Worm (Caenorhabditis elegans): ENCODE measurements around the gene Y39G8B.10.

ce11 chrII:13962319-13962718 lies 20.6 kb downstream of the Y39G8B.10 start, which contains the start of gene rpi-1:
- no peak for TF ChIP-seq elt-3 (tag; optimal IDR thresholded peaks at IDR 0.05)
- no peak for TF ChIP-seq nhr-23 (tag; optimal IDR thresholded peaks at IDR 0.05)
- no peak for TF ChIP-seq unc-39 (tag; optimal IDR thresholded peaks at IDR 0.05)
- TF ChIP-seq lin-13 (GFP tag; optimal IDR thresholded peaks at IDR 0.05), result no peak
- no peak for TF ChIP-seq mab-5 (tag; optimal IDR thresholded peaks at IDR 0.05)
- no peak for TF ChIP-seq elt-1 (tag; optimal IDR thresholded peaks at IDR 0.05)
- no peak for TF ChIP-seq nhr-237 (tag; optimal IDR thresholded peaks at IDR 0.05)
- no peak for TF ChIP-seq R02D3.7 (tag; optimal IDR thresholded peaks at IDR 0.05)
- TF ChIP-seq alr-1 (tag; optimal IDR thresholded peaks at IDR 0.05), result no peak
